Worm (Caenorhabditis elegans) whole organism, early embryonic: ENCODE measurements around the gene R02D5.4.

Experiments
- B0310.2 ChIP-seq: sonication (generic microtip); optimal IDR thresholded peaks from 2 replicates; lab custom pipeline; 2016; ENCODE audit warnings: mild to moderate bottlenecking, missing genetic modification characterization, missing compliant biosample characterization
- F13C5.2 ChIP-seq: sonication (generic microtip); optimal IDR thresholded peaks from 2 replicates; lab custom pipeline; 2017; ENCODE audit warnings: mild to moderate bottlenecking, missing genetic modification characterization, inconsistent platforms, missing compliant biosample characterization
- aly-1 ChIP-seq: sonication (generic microtip); optimal IDR thresholded peaks from 2 replicates; lab custom pipeline; 2016; ENCODE audit warnings: missing genetic modification characterization, missing compliant biosample characterization
- ama-1 ChIP-seq: fragments of 150-350 bp; optimal IDR thresholded peaks from 2 replicates; lab custom pipeline; 2014
- hmbx-1 ChIP-seq: sonication (generic microtip); optimal IDR thresholded peaks from 2 replicates; lab custom pipeline; 2016; ENCODE audit warnings: mild to moderate bottlenecking, missing genetic modification characterization, missing compliant biosample characterization
- hnd-1 ChIP-seq: sonication (generic microtip); optimal IDR thresholded peaks from 2 replicates; lab custom pipeline; 2016; ENCODE audit warnings: missing genetic modification characterization, missing compliant biosample characterization
- tbx-37 ChIP-seq: fragments of 200-800 bp; sonication (Bioruptor generic); conservative IDR thresholded peaks from 2 replicates; pipeline ENCODE4 v1.3.6; 2022; ENCODE audit warnings: missing genetic modification reagents, missing genetic modification characterization, missing compliant biosample characterization

ce11 chrV:14440841-14441240, 43.6 kb downstream of the R02D5.4 start, which contains the start of gene F23B12.4:
- TF ChIP-seq ama-1 (no peak), aly-1 (tag; lab: Kevin White, UChicago) (no peak), B0310.2 (no peak), hmbx-1 (tag; lab: Kevin White, UChicago) (no peak), F13C5.2 (tag; lab: Kevin White, UChicago) (no peak), tbx-37 (no peak), hnd-1 (tag; lab: Kevin White, UChicago) (no peak)
